Worm (Caenorhabditis elegans) whole organism, mixed stage, embryonic: Measurements from ENCODE around the gene ztf-16.

ENCODE experiments used
- M03D4.4 ChIP-seq: sonication (generic microtip); optimal IDR thresholded peaks from 2 replicates; lab custom pipeline; 2017; ENCODE audit warnings: mild to moderate bottlenecking, missing genetic modification characterization, missing compliant biosample characterization
- bed-3 ChIP-seq: fragments of 200-800 bp; sonication (Bioruptor generic); optimal IDR thresholded peaks from 3 replicates; lab custom pipeline; 2018; ENCODE audit warnings: mild to moderate bottlenecking, missing genetic modification characterization, moderate library complexity, missing compliant biosample characterization
- blmp-1 ChIP-seq: fragments of 150-350 bp; optimal IDR thresholded peaks from 2 replicates; lab custom pipeline; 2014; ENCODE audit warnings: missing biosample characterization, missing genetic modification characterization
- ceh-43 ChIP-seq: fragments of 200-800 bp; sonication (Bioruptor generic); optimal IDR thresholded peaks from 2 replicates; lab custom pipeline; 2018; ENCODE audit warnings: mild to moderate bottlenecking, missing genetic modification characterization, moderate library complexity, missing compliant biosample characterization
- ces-1 ChIP-seq: fragments of 150-350 bp; optimal IDR thresholded peaks from 2 replicates; lab custom pipeline; 2014; ENCODE audit warnings: missing biosample characterization, missing genetic modification reagents, missing genetic modification characterization
- cnd-1 ChIP-seq: fragments of 200-800 bp; sonication (Bioruptor generic); optimal IDR thresholded peaks from 2 replicates; lab custom pipeline; 2018; ENCODE audit warnings: mild to moderate bottlenecking, missing genetic modification characterization, missing compliant biosample characterization
- drap-1 ChIP-seq: fragments of 200-800 bp; sonication (Bioruptor generic); optimal IDR thresholded peaks from 3 replicates; lab custom pipeline; 2018; ENCODE audit warnings: mild to moderate bottlenecking, missing genetic modification characterization, missing compliant biosample characterization
- elt-1 ChIP-seq: sonication (generic microtip); optimal IDR thresholded peaks from 2 replicates; lab custom pipeline; 2017; ENCODE audit warnings: missing genetic modification characterization, mild to moderate bottlenecking, missing compliant biosample characterization, antibody characterized with exemption, moderate library complexity, borderline replicate concordance; ENCODE audit not compliant: insufficient read depth
- elt-3 ChIP-seq: fragments of 150-350 bp; optimal IDR thresholded peaks from 2 replicates; lab custom pipeline; 2014; ENCODE audit warnings: missing biosample characterization, missing genetic modification characterization
- flh-1 ChIP-seq: fragments of 200-800 bp; sonication (Bioruptor generic); optimal IDR thresholded peaks from 2 replicates; lab custom pipeline; 2018; ENCODE audit warnings: mild to moderate bottlenecking, missing genetic modification characterization, moderate library complexity, missing compliant biosample characterization
- ham-2 ChIP-seq: fragments of 200-800 bp; sonication (Bioruptor generic); optimal IDR thresholded peaks from 2 replicates; lab custom pipeline; 2018; ENCODE audit warnings: mild to moderate bottlenecking, missing genetic modification characterization, missing compliant biosample characterization
- hlh-1 ChIP-seq: fragments of 150-350 bp; optimal IDR thresholded peaks from 2 replicates; lab custom pipeline; 2014; ENCODE audit warnings: missing biosample characterization, missing genetic modification reagents, missing genetic modification characterization
- lin-13 ChIP-seq: fragments of 150-350 bp; optimal IDR thresholded peaks from 2 replicates; lab custom pipeline; 2014; ENCODE audit warnings: missing biosample characterization, missing genetic modification characterization
- lin-32 ChIP-seq: fragments of 200-800 bp; sonication (Bioruptor generic); optimal IDR thresholded peaks from 2 replicates; lab custom pipeline; 2018; ENCODE audit warnings: mild to moderate bottlenecking, missing genetic modification characterization, missing compliant biosample characterization
- lsy-2 ChIP-seq: fragments of 150-350 bp; optimal IDR thresholded peaks from 2 replicates; lab custom pipeline; 2014; ENCODE audit warnings: missing biosample characterization, missing genetic modification characterization
- mab-5 ChIP-seq: fragments of 150-350 bp; optimal IDR thresholded peaks from 2 replicates; lab custom pipeline; 2014; ENCODE audit warnings: missing biosample characterization, missing genetic modification characterization
- mep-1 ChIP-seq: fragments of 150-350 bp; optimal IDR thresholded peaks from 2 replicates; lab custom pipeline; 2017; ENCODE audit warnings: missing biosample characterization, missing genetic modification reagents, missing genetic modification characterization, inconsistent platforms
- mls-2 ChIP-seq: sonication (generic microtip); optimal IDR thresholded peaks from 2 replicates; lab custom pipeline; 2016; ENCODE audit warnings: mild to moderate bottlenecking, missing genetic modification characterization, moderate library complexity, missing compliant biosample characterization
- nhr-12 ChIP-seq: fragments of 150-350 bp; optimal IDR thresholded peaks from 2 replicates; lab custom pipeline; 2014; ENCODE audit warnings: missing biosample characterization, missing genetic modification characterization
- nhr-2 ChIP-seq: fragments of 150-350 bp; optimal IDR thresholded peaks from 2 replicates; lab custom pipeline; 2014; ENCODE audit warnings: missing biosample characterization, missing genetic modification characterization
- nhr-237 ChIP-seq: fragments of 150-350 bp; optimal IDR thresholded peaks from 2 replicates; lab custom pipeline; 2014; ENCODE audit warnings: missing biosample characterization, missing genetic modification characterization
- nhr-28 ChIP-seq: fragments of 150-350 bp; optimal IDR thresholded peaks from 2 replicates; lab custom pipeline; 2014; ENCODE audit warnings: missing biosample characterization, missing genetic modification characterization
- nhr-76 ChIP-seq: sonication (generic microtip); optimal IDR thresholded peaks from 2 replicates; lab custom pipeline; 2017; ENCODE audit warnings: missing biosample characterization, missing genetic modification characterization
- pha-4 ChIP-seq: fragments of 150-350 bp; optimal IDR thresholded peaks from 2 replicates; lab custom pipeline; 2018; ENCODE audit warnings: missing biosample characterization, missing genetic modification reagents, missing genetic modification characterization
- sem-2 ChIP-seq: fragments of 200-800 bp; sonication (Bioruptor generic); optimal IDR thresholded peaks from 2 replicates; lab custom pipeline; 2018; ENCODE audit warnings: mild to moderate bottlenecking, missing genetic modification characterization, missing compliant biosample characterization
- snpc-4 ChIP-seq: fragments of 150-350 bp; optimal IDR thresholded peaks from 2 replicates; lab custom pipeline; 2014; ENCODE audit warnings: missing biosample characterization, missing genetic modification characterization
- sptf-1 ChIP-seq: sonication (generic microtip); optimal IDR thresholded peaks from 2 replicates; lab custom pipeline; 2017; ENCODE audit warnings: mild to moderate bottlenecking, missing genetic modification characterization, moderate library complexity, missing compliant biosample characterization
- unc-39 ChIP-seq: fragments of 150-350 bp; optimal IDR thresholded peaks from 2 replicates; lab custom pipeline; 2014; ENCODE audit warnings: missing biosample characterization, missing genetic modification characterization
- unc-62 ChIP-seq: fragments of 150-350 bp; optimal IDR thresholded peaks from 2 replicates; lab custom pipeline; 2014; ENCODE audit warnings: missing biosample characterization, missing genetic modification reagents, missing genetic modification characterization
- zip-8 ChIP-seq: fragments of 150-350 bp; optimal IDR thresholded peaks from 2 replicates; lab custom pipeline; 2014; ENCODE audit warnings: missing biosample characterization, missing genetic modification characterization
- ztf-11 ChIP-seq: fragments of 150-350 bp; optimal IDR thresholded peaks from 2 replicates; lab custom pipeline; 2014; ENCODE audit warnings: missing biosample characterization, missing genetic modification characterization

ztf-16 gene

ce11 chrX:4808737-4809136 is 2.6 kb downstream of the ztf-16 start:
- TF ChIP-seq ceh-43 (GFP tag; lab: Kevin White, UChicago) (no peak), unc-39 (no peak), sem-2 (GFP tag; lab: Kevin White, UChicago) (no peak), snpc-4 (no peak), ztf-11 (no peak), nhr-28 (tag; lab: Kevin White, UChicago) (no peak), unc-62 (GFP tag; lab: Kevin White, UChicago) (no peak)

ce11 chrX:4803942-4804341 is 7.4 kb downstream of the ztf-16 start:
- TF ChIP-seq hlh-1 (tag; lab: Kevin White, UChicago) (peak; percentile 68), unc-62 (GFP tag; lab: Kevin White, UChicago) (peak; percentile 40), M03D4.4 (no peak)

- TF ChIP-seq ztf-11 = no peak
- no peak for TF ChIP-seq lin-32
- no peak for TF ChIP-seq ces-1 (GFP tag; lab: Kevin White, UChicago)
- TF ChIP-seq zip-8 (tag; lab: Kevin White, UChicago) = no peak
- no peak for TF ChIP-seq mep-1 (tag; lab: Kevin White, UChicago)
- TF ChIP-seq nhr-2 = peak; percentile 49
- no peak for TF ChIP-seq mls-2
- TF ChIP-seq hlh-1 (tag; lab: Kevin White, UChicago) = peak; percentile 83
- TF ChIP-seq nhr-237 = no peak
- no peak for TF ChIP-seq mab-5 (tag; lab: Kevin White, UChicago)
- TF ChIP-seq unc-62 (GFP tag; lab: Kevin White, UChicago) = peak; percentile 88
- TF ChIP-seq pha-4 (tag; lab: Kevin White, UChicago) = no peak
Measured at ce11 chrX:4802255-4802654, 9.1 kb downstream of the ztf-16 start.

ce11 chrX:4800892-4801291 is 10.4 kb downstream of the ztf-16 start:
- TF ChIP-seq nhr-76 (tag; lab: Kevin White, UChicago) (no peak), sem-2 (GFP tag; lab: Kevin White, UChicago) (no peak), cnd-1 (tag; lab: Kevin White, UChicago) (no peak), lin-13 (tag; lab: Kevin White, UChicago) (no peak), nhr-28 (tag; lab: Kevin White, UChicago) (no peak), ham-2 (GFP tag; lab: Kevin White, UChicago) (no peak), flh-1 (GFP tag; lab: Kevin White, UChicago) (no peak), lin-32 (no peak), lsy-2 (tag; lab: Kevin White, UChicago) (no peak), elt-1 (tag; lab: Kevin White, UChicago) (no peak), pha-4 (tag; lab: Kevin White, UChicago) (no peak), unc-62 (GFP tag; lab: Kevin White, UChicago) (no peak), ces-1 (GFP tag; lab: Kevin White, UChicago) (no peak), elt-3 (tag; lab: Kevin White, UChicago) (no peak), sptf-1 (tag; lab: Kevin White, UChicago) (no peak), nhr-2 (no peak), bed-3 (GFP tag; lab: Kevin White, UChicago) (no peak)

ce11 chrX:4800078-4800621 is 11.2 kb downstream of the ztf-16 start, which contains the start of gene mig-13:
TSS of gene mig-13 (minus strand) at chrX:4800128.
- TF ChIP-seq flh-1 (GFP tag; lab: Kevin White, UChicago) = no peak
- TF ChIP-seq pha-4 (tag; lab: Kevin White, UChicago) = peak; percentile 8
- TF ChIP-seq, all 35 proteins: peak for 1

- no peak for TF ChIP-seq flh-1 (GFP tag; lab: Kevin White, UChicago)
- TF ChIP-seq ces-1 (GFP tag; lab: Kevin White, UChicago) = no peak
- no peak for TF ChIP-seq sem-2 (GFP tag; lab: Kevin White, UChicago)
- no peak for TF ChIP-seq drap-1
- no peak for TF ChIP-seq nhr-2
- TF ChIP-seq mls-2 = no peak
- TF ChIP-seq nhr-12 (tag; lab: Kevin White, UChicago) = no peak
- TF ChIP-seq blmp-1 (tag; lab: Kevin White, UChicago) = no peak
- TF ChIP-seq lin-32 = no peak
- TF ChIP-seq elt-3 (tag; lab: Kevin White, UChicago) = no peak
Measured at ce11 chrX:4795329-4795728, 16.0 kb downstream of the ztf-16 start.
